Fruit fly (Drosophila melanogaster) S2 (cell line): ENCODE data around the gene CG42299.

Experiments
- CG8478 ChIP-seq: fragments of >200 bp; optimal IDR thresholded peaks from 2 replicates; lab custom pipeline; 2018
- CTCF ChIP-seq, 2 experiments: fragments of >200 bp; optimal IDR thresholded peaks; 2 replicates each; lab custom pipeline; 2018

Gene CG42299

dm6 chrX:15568983-15569370, 6.5 kb downstream of the CG42299 start, which contains the start of gene CG7860:
Gene CG7860 (plus strand): TSS chrX:15568993.
- no peak for TF ChIP-seq CG8478
- TF ChIP-seq CTCF (optimal IDR thresholded peaks at IDR 0.05; lab: Kevin White, UChicago): no peak

- TF ChIP-seq CG8478: no peak
- no peak for TF ChIP-seq CTCF (optimal IDR thresholded peaks at IDR 0.05; lab: Kevin White, UChicago)
Measured at dm6 chrX:15568353-15568982, 7.0 kb downstream of the CG42299 start.

dm6 chrX:15555945-15556344, 19.5 kb downstream of the CG42299 start, which contains the start of gene CG42300:
Gene CG42300 (minus strand): TSS chrX:15556045.
- TF ChIP-seq CG8478 (no peak), CTCF (optimal IDR thresholded peaks at IDR 0.05; lab: Kevin White, UChicago) (no peak)

dm6 chrX:15554256-15554678, 21.2 kb downstream of the CG42299 start, which contains the start of gene Ac13E:
Gene Ac13E (minus strand): TSS chrX:15554278.
- TF ChIP-seq CTCF (optimal IDR thresholded peaks at IDR 0.05; lab: Kevin White, UChicago) (no peak), CG8478 (no peak)

dm6 chrX:15552472-15552888, 23.0 kb downstream of the CG42299 start:
- no peak for TF ChIP-seq CG8478
- TF ChIP-seq CTCF (optimal IDR thresholded peaks at IDR 0.05; lab: Kevin White, UChicago): no peak

dm6 chrX:15549055-15549454, 26.4 kb downstream of the CG42299 start:
- TF ChIP-seq CTCF (optimal IDR thresholded peaks at IDR 0.05; lab: Kevin White, UChicago) (no peak), CG8478 (no peak)

- TF ChIP-seq CG8478 (no peak), CTCF (optimal IDR thresholded peaks at IDR 0.05; lab: Kevin White, UChicago) (no peak)
Measured at dm6 chrX:15545467-15546197, 29.9 kb downstream of the CG42299 start.

dm6 chrX:15543479-15544044, 31.9 kb downstream of the CG42299 start:
- TF ChIP-seq CTCF (optimal IDR thresholded peaks at IDR 0.05; lab: Kevin White, UChicago) (no peak), CG8478 (no peak)

- TF ChIP-seq CTCF (optimal IDR thresholded peaks at IDR 0.05; lab: Kevin White, UChicago) (no peak), CG8478 (no peak)
Measured at dm6 chrX:15539856-15540488, 35.5 kb downstream of the CG42299 start.

- TF ChIP-seq CG8478 (no peak), CTCF (optimal IDR thresholded peaks at IDR 0.05; lab: Kevin White, UChicago) (no peak)
Measured at dm6 chrX:15532062-15532461, 43.4 kb downstream of the CG42299 start.

dm6 chrX:15530369-15530768, 45.1 kb downstream of the CG42299 start:
- TF ChIP-seq CG8478 (no peak), CTCF (optimal IDR thresholded peaks at IDR 0.05; lab: Kevin White, UChicago) (no peak)

- no peak for TF ChIP-seq CTCF (optimal IDR thresholded peaks at IDR 0.05; lab: Kevin White, UChicago)
- no peak for TF ChIP-seq CG8478
Measured at dm6 chrX:15529958-15530357, 45.5 kb downstream of the CG42299 start.

- TF ChIP-seq CTCF (optimal IDR thresholded peaks at IDR 0.05; lab: Kevin White, UChicago) (no peak), CG8478 (no peak)
Measured at dm6 chrX:15529197-15529596, 46.3 kb downstream of the CG42299 start.
